Fruit fly (Drosophila melanogaster): ENCODE results near the gene gnu.

- no peak for TF ChIP-seq CG7045 (GFP tag; optimal IDR thresholded peaks at IDR 0.05)
- no peak for TF ChIP-seq CG5204 (GFP tag; optimal IDR thresholded peaks at IDR 0.05)
- TF ChIP-seq pad (GFP tag; optimal IDR thresholded peaks at IDR 0.05): no peak
- TF ChIP-seq CG1620 (GFP tag; optimal IDR thresholded peaks at IDR 0.05): peak; percentile 77
- TF ChIP-seq Clk (GFP tag; optimal IDR thresholded peaks at IDR 0.05): no peak
- peak; percentile 6 for TF ChIP-seq Mnt (GFP tag; optimal IDR thresholded peaks at IDR 0.05)
- no peak for TF ChIP-seq Hr96 (GFP tag; optimal IDR thresholded peaks at IDR 0.05)
- TF ChIP-seq CG14711 (tag; optimal IDR thresholded peaks at IDR 0.05): peak; percentile 25
- no peak for TF ChIP-seq CG11617 (GFP tag; optimal IDR thresholded peaks at IDR 0.05)
- TF ChIP-seq CG7101 (tag; optimal IDR thresholded peaks at IDR 0.05): peak; percentile 66
Observed at dm6 chr3L:14789676-14790075, 13.5 kb downstream of the gnu start, which contains the start of gene Helz.

Measured in whole organism, adult.